Worm (Caenorhabditis elegans): ENCODE results near the gene pinn-1.

The pinn-1 gene

DNA sequence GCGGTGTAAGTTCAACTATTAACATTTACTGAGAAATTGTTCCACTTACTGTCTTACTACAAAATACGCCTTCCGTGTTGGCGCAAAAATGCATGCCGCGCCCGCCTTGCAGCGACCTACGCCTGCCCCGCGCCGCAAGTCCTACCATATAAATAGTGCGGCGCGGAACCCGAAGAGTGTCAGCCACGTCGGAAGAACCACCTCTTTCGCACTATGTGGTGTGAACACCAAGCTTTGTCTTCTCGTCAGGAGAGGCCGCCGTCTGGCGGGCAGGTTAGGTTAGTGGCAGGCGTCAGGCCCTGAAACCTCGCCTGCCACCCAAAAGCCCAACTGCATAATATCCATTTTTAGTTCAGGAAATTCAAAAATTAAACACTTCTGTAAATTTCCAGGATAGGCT is 23.5 kb downstream of the pinn-1 start:
- TF ChIP-seq aha-1 (tag): peak; percentile 15
- 0 out of 2 replicates have a peak, but pooled peaks have one; percentile 28 for TF ChIP-seq D1046.2 (GFP tag; IDR thresholded peaks at IDR 0.05)
- no peak for TF ChIP-seq mxl-3 (GFP tag; optimal IDR thresholded peaks at IDR 0.05)
- peak; percentile 66 for TF ChIP-seq set-16 (GFP tag; IDR thresholded peaks at IDR 0.05)
- no peak for TF ChIP-seq lin-13 (GFP tag; optimal IDR thresholded peaks at IDR 0.05)

ce11 chrII:2864229-2864628 is 24.6 kb downstream of the pinn-1 start, which contains the start of gene Y110A2AL.5:
Gene Y110A2AL.5, plus strand, starts transcription at chrII:2864529.
- TF ChIP-seq ceh-82 (tag; optimal IDR thresholded peaks at IDR 0.05) (no peak), dmd-8 (GFP tag; IDR thresholded peaks at IDR 0.05) (no peak), hlh-30 (tag; optimal IDR thresholded peaks at IDR 0.05; ENCODE audit: insufficient read depth) (no peak), nhr-42 (GFP tag; IDR thresholded peaks at IDR 0.05) (no peak), mdt-29 (GFP tag; IDR thresholded peaks at IDR 0.05) (no peak), ceh-32 (tag; optimal IDR thresholded peaks at IDR 0.05; ENCODE audit: poor library complexity) (no peak), ZK337.2 (GFP tag; IDR thresholded peaks at IDR 0.05) (no peak), dmd-9 (GFP tag; IDR thresholded peaks at IDR 0.05) (no peak), ctbp-1 (GFP tag; IDR thresholded peaks at IDR 0.05) (no peak), nhr-237 (tag; optimal IDR thresholded peaks at IDR 0.05) (no peak), arid-1 (GFP tag; conservative IDR thresholded peaks at IDR 0.05) (no peak), nhr-48 (tag; optimal IDR thresholded peaks at IDR 0.05) (no peak)

DNA sequence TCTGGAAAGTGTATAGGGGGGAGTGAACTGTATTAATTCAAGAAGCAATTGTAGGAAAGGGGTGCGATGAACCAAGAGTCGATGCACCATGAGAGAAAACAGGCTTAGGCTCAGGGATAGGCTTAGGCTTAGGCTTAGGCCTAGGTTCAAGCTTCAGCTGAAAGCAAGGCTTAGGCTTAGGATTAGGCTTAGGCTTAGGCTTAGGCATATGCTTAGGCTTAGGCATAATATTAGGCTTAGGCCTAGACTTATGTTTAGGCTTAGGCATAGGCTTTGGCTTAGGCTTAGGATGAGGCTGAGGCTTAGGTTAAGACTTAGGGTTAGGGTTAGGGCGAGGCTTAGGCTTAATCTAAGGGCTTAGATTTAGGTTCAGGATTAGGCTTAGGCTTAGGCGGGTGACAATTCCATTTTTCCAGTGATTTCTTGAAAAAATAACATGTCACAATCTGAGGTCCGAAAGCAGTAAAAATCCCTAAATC is 26.2 kb downstream of the pinn-1 start:
- no peak for TF ChIP-seq nhr-25 (tag; optimal IDR thresholded peaks at IDR 0.05; ENCODE audit: borderline replicate concordance, insufficient read depth)
- peak; percentile 92 for TF ChIP-seq aha-1 (tag)
- no peak for TF ChIP-seq lir-3 (tag; optimal IDR thresholded peaks at IDR 0.05)
- no peak for TF ChIP-seq lin-29 (GFP tag; IDR thresholded peaks at IDR 0.05)
- TF ChIP-seq lin-38 (GFP tag; IDR thresholded peaks at IDR 0.05): no peak

ce11 chrII:2861385-2862099 is 27.3 kb downstream of the pinn-1 start:
- no peak for TF ChIP-seq snpc-4 (tag; optimal IDR thresholded peaks at IDR 0.05)
- TF ChIP-seq duxl-1 (tag; optimal IDR thresholded peaks at IDR 0.05; ENCODE audit: poor library complexity): no peak
- 0 out of 2 replicates have a peak, but pooled peaks have one; percentile 20 for TF ChIP-seq D1046.2 (GFP tag; IDR thresholded peaks at IDR 0.05)
- no peak for TF ChIP-seq lin-15B (tag; optimal IDR thresholded peaks at IDR 0.05)
- peak; percentile 42; the same call in 1 of the 2 replicates for TF ChIP-seq ZK337.2 (GFP tag; IDR thresholded peaks at IDR 0.05)
- TF ChIP-seq set-16 (GFP tag; IDR thresholded peaks at IDR 0.05): peak; percentile 71
- 0 out of 2 replicates have a peak, but pooled peaks have one; percentile 22 for TF ChIP-seq dmd-6 (GFP tag; IDR thresholded peaks at IDR 0.05)
- TF ChIP-seq arid-1 (GFP tag; conservative IDR thresholded peaks at IDR 0.05): peak; percentile 66
- TF ChIP-seq nhr-102 (tag; optimal IDR thresholded peaks at IDR 0.05): peak; percentile 0
- TF ChIP-seq nhr-42 (GFP tag; IDR thresholded peaks at IDR 0.05): 0 out of 2 replicates have a peak, but pooled peaks have one; percentile 50
- peak; percentile 9 for TF ChIP-seq nhr-28 (tag; optimal IDR thresholded peaks at IDR 0.05)
- 0 out of 4 replicates have a peak, but pooled peaks of 1 of the 2 experiments have one; percentile 60 for TF ChIP-seq madf-5 (GFP tag; IDR thresholded peaks at IDR 0.05)
- TF ChIP-seq nhr-76 (tag; optimal IDR thresholded peaks at IDR 0.05): no peak
- TF ChIP-seq lin-13 (GFP tag; optimal IDR thresholded peaks at IDR 0.05): peak; percentile 65
- TF ChIP-seq Y105C5A.15 (GFP tag; IDR thresholded peaks at IDR 0.05): peak; percentile 30; the same call in 1 of the 2 replicates
- TF ChIP-seq egl-43 (GFP tag; IDR thresholded peaks at IDR 0.05): peak; percentile 85
- peak; percentile 14 for TF ChIP-seq hlh-11 (tag; optimal IDR thresholded peaks at IDR 0.05)
- TF ChIP-seq daf-16 (GFP tag; optimal IDR thresholded peaks at IDR 0.05): peak in 1 of 2 experiments; percentile 23
- no peak for TF ChIP-seq daf-16 (tag; optimal IDR thresholded peaks at IDR 0.05)
- TF ChIP-seq hmg-1.1 (GFP tag; IDR thresholded peaks at IDR 0.05): 0 out of 2 replicates have a peak, but pooled peaks have one; percentile 11
- TF ChIP-seq rbr-2 (tag; optimal IDR thresholded peaks at IDR 0.05): peak; percentile 3
- 0 out of 2 replicates have a peak, but pooled peaks have one; percentile 10 for TF ChIP-seq mdt-29 (GFP tag; IDR thresholded peaks at IDR 0.05)
- peak; percentile 67 for TF ChIP-seq lin-38 (GFP tag; IDR thresholded peaks at IDR 0.05)
- TF ChIP-seq F26F4.8 (GFP tag; conservative IDR thresholded peaks at IDR 0.05): 0 out of 2 replicates have a peak, but pooled peaks have one; percentile 25
- no peak for TF ChIP-seq nhr-6 (tag; optimal IDR thresholded peaks at IDR 0.05)
- peak; percentile 49 for TF ChIP-seq mes-2 (tag; optimal IDR thresholded peaks at IDR 0.05; ENCODE audit: poor library complexity, severe bottlenecking)
- 0 out of 2 replicates have a peak, but pooled peaks have one; percentile 23 for TF ChIP-seq ctbp-1 (GFP tag; IDR thresholded peaks at IDR 0.05)
- TF ChIP-seq dmd-8 (GFP tag; IDR thresholded peaks at IDR 0.05): peak; percentile 76
- peak; percentile 38; the same call in 1 of the 2 replicates for TF ChIP-seq lin-1 (GFP tag; IDR thresholded peaks at IDR 0.05)
- peak; percentile 72 for TF ChIP-seq vab-7 (GFP tag; IDR thresholded peaks at IDR 0.05)

Data from whole organism, L4 larva.